Worm (Caenorhabditis elegans) whole organism, late embryonic: ENCODE results near the gene nas-15.

Experiments
- C38D4.7 ChIP-seq: fragments of 200-800 bp; sonication (Bioruptor generic); optimal IDR thresholded peaks from 2 replicates; lab custom pipeline; 2018; ENCODE audit warnings: mild to moderate bottlenecking, missing genetic modification characterization, moderate library complexity, missing compliant biosample characterization
- F13H6.1 ChIP-seq: sonication (generic microtip); optimal IDR thresholded peaks from 2 replicates; lab custom pipeline; 2016; ENCODE audit warnings: missing genetic modification characterization, missing compliant biosample characterization
- K02D7.2 ChIP-seq: sonication (generic microtip); optimal IDR thresholded peaks from 2 replicates; lab custom pipeline; 2017; ENCODE audit warnings: mild to moderate bottlenecking, missing genetic modification characterization, missing compliant biosample characterization
- T23F11.4 ChIP-seq: fragments of 200-800 bp; sonication (Bioruptor generic); optimal IDR thresholded peaks from 2 replicates; lab custom pipeline; 2018; ENCODE audit warnings: mild to moderate bottlenecking, missing genetic modification characterization, missing compliant biosample characterization
- Y22D7AL.16 ChIP-seq: sonication (generic microtip); optimal IDR thresholded peaks from 2 replicates; lab custom pipeline; 2016; ENCODE audit warnings: missing genetic modification characterization, missing compliant biosample characterization
- ahr-1 ChIP-seq: sonication (generic microtip); optimal IDR thresholded peaks from 2 replicates; lab custom pipeline; 2016; ENCODE audit warnings: missing genetic modification characterization, missing compliant biosample characterization
- ceh-14 ChIP-seq: sonication (generic microtip); optimal IDR thresholded peaks from 2 replicates; lab custom pipeline; 2016; ENCODE audit warnings: missing genotype, missing genetic modification characterization, missing compliant biosample characterization
- ceh-19 ChIP-seq: fragments of 200-800 bp; sonication (Bioruptor generic); optimal IDR thresholded peaks from 2 replicates; lab custom pipeline; 2018; ENCODE audit warnings: mild to moderate bottlenecking, missing genetic modification characterization, missing compliant biosample characterization
- ceh-2 ChIP-seq: sonication (generic microtip); optimal IDR thresholded peaks from 2 replicates; lab custom pipeline; 2016; ENCODE audit warnings: missing genotype, missing genetic modification characterization, missing compliant biosample characterization
- ceh-22 ChIP-seq: sonication (generic microtip); optimal IDR thresholded peaks from 2 replicates; lab custom pipeline; 2017; ENCODE audit warnings: missing biosample characterization, missing genetic modification characterization
- ceh-31 ChIP-seq: sonication (generic microtip); optimal IDR thresholded peaks from 2 replicates; lab custom pipeline; 2016; ENCODE audit warnings: missing genetic modification characterization, missing compliant biosample characterization
- ceh-45 ChIP-seq: fragments of 200-800 bp; sonication (Bioruptor generic); IDR thresholded peaks from 2 replicates; pipeline ENCODE4 v1.3.6; 2022; ENCODE audit warnings: missing genetic modification reagents, missing genetic modification characterization, missing compliant biosample characterization
- ceh-48 ChIP-seq: sonication (generic microtip); optimal IDR thresholded peaks from 2 replicates; lab custom pipeline; 2016; ENCODE audit warnings: missing genetic modification characterization, inconsistent platforms, missing compliant biosample characterization
- che-1 ChIP-seq: sonication (generic microtip); optimal IDR thresholded peaks from 2 replicates; lab custom pipeline; 2016; ENCODE audit warnings: mild to moderate bottlenecking, missing genetic modification characterization, missing compliant biosample characterization
- dmd-4 ChIP-seq: sonication (generic microtip); optimal IDR thresholded peaks from 2 replicates; lab custom pipeline; 2016; ENCODE audit warnings: borderline replicate concordance, missing genetic modification characterization, missing compliant biosample characterization
- elt-2 ChIP-seq: sonication (generic microtip); optimal IDR thresholded peaks from 2 replicates; lab custom pipeline; 2016; ENCODE audit warnings: missing genetic modification reagents, missing genetic modification characterization, missing compliant biosample characterization
- elt-4 ChIP-seq: sonication (generic microtip); optimal IDR thresholded peaks from 2 replicates; lab custom pipeline; 2016; ENCODE audit warnings: missing genetic modification characterization, missing compliant biosample characterization
- eyg-1 ChIP-seq: sonication (generic microtip); optimal IDR thresholded peaks from 2 replicates; lab custom pipeline; 2016; ENCODE audit warnings: missing genotype, missing genetic modification characterization, missing compliant biosample characterization
- fkh-6 ChIP-seq: sonication (generic microtip); optimal IDR thresholded peaks from 2 replicates; lab custom pipeline; 2016; ENCODE audit warnings: missing genetic modification characterization, missing compliant biosample characterization
- hlh-30 ChIP-seq: sonication (generic microtip); optimal IDR thresholded peaks from 2 replicates; lab custom pipeline; 2017; ENCODE audit warnings: antibody characterized with exemption, missing genetic modification characterization, missing compliant biosample characterization; ENCODE audit not compliant: insufficient read depth
- hlh-8 ChIP-seq: sonication (generic microtip); optimal IDR thresholded peaks from 2 replicates; lab custom pipeline; 2016; ENCODE audit warnings: missing genotype, missing genetic modification characterization, missing compliant biosample characterization
- lin-11 ChIP-seq: fragments of 200-800 bp; sonication (Bioruptor generic); optimal IDR thresholded peaks from 2 replicates; lab custom pipeline; 2018; ENCODE audit warnings: mild to moderate bottlenecking, missing genetic modification characterization, missing compliant biosample characterization
- madf-2 ChIP-seq: sonication (generic microtip); optimal IDR thresholded peaks from 2 replicates; lab custom pipeline; 2017; ENCODE audit warnings: missing genetic modification characterization, missing compliant biosample characterization
- nfya-1 ChIP-seq: sonication (generic microtip); optimal IDR thresholded peaks from 2 replicates; lab custom pipeline; 2017; ENCODE audit warnings: missing genetic modification characterization, mild to moderate bottlenecking, missing compliant biosample characterization, antibody characterized with exemption, moderate library complexity
- nhr-11 ChIP-seq: fragments of 150-350 bp; optimal IDR thresholded peaks from 2 replicates; lab custom pipeline; 2014; ENCODE audit warnings: missing biosample characterization, missing genetic modification characterization
- nhr-232 ChIP-seq: sonication (generic microtip); optimal IDR thresholded peaks from 2 replicates; lab custom pipeline; 2016; ENCODE audit warnings: missing genetic modification characterization, missing compliant biosample characterization
- odd-2 ChIP-seq: sonication (generic microtip); optimal IDR thresholded peaks from 2 replicates; lab custom pipeline; 2017; ENCODE audit warnings: antibody characterized with exemption, mild to moderate bottlenecking, missing genetic modification characterization, missing compliant biosample characterization
- pag-3 ChIP-seq: sonication (generic microtip); optimal IDR thresholded peaks from 2 replicates; lab custom pipeline; 2016; ENCODE audit warnings: missing compliant biosample characterization, missing genetic modification characterization, borderline replicate concordance
- pha-4 ChIP-seq: fragments of 150-350 bp; optimal IDR thresholded peaks from 2 replicates; lab custom pipeline; 2018; ENCODE audit warnings: missing biosample characterization, missing genetic modification reagents, missing genetic modification characterization
- sdc-2 ChIP-seq: sonication (generic microtip); optimal IDR thresholded peaks from 2 replicates; lab custom pipeline; 2016; ENCODE audit warnings: missing genotype, missing genetic modification characterization, missing compliant biosample characterization
- sox-2 ChIP-seq: fragments of 200-800 bp; sonication (Bioruptor generic); IDR thresholded peaks from 2 replicates; pipeline ENCODE4 v1.3.6; 2022; ENCODE audit warnings: missing genetic modification reagents, missing genetic modification characterization, missing compliant biosample characterization
- syd-9 ChIP-seq: sonication (generic microtip); optimal IDR thresholded peaks from 2 replicates; lab custom pipeline; 2016; ENCODE audit warnings: mild to moderate bottlenecking, missing genetic modification characterization, moderate library complexity, missing compliant biosample characterization
- tbx-2 ChIP-seq: sonication (generic microtip); optimal IDR thresholded peaks from 2 replicates; lab custom pipeline; 2016; ENCODE audit warnings: missing genetic modification characterization, missing compliant biosample characterization
- tbx-7 ChIP-seq: sonication (generic microtip); optimal IDR thresholded peaks from 2 replicates; lab custom pipeline; 2016; ENCODE audit warnings: missing genotype, missing genetic modification characterization, missing compliant biosample characterization
- unc-42 ChIP-seq: sonication (generic microtip); optimal IDR thresholded peaks from 2 replicates; lab custom pipeline; 2016; ENCODE audit warnings: missing genotype, missing genetic modification characterization, missing compliant biosample characterization
- zip-5 ChIP-seq: sonication (generic microtip); optimal IDR thresholded peaks from 2 replicates; lab custom pipeline; 2016; ENCODE audit warnings: missing genetic modification characterization, missing compliant biosample characterization

Gene nas-15

DNA sequence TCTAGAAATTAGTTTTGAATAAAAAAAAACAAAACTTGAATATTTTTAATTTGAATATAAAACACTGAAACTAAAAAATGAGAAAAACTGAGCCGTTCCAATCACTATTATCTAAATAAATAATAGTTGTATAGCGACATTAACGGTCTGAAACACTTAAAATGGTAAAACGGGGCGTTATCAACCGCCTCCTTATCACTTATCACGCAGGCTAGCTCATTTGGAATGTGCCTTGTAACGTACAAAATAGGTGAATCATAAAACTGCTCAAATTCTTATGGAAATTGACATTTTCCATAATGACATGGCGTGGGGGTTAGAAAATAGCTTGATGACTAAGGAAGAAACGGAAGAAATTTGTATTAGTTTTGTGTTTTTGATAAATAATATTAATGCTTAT, 38.4 kb downstream of the nas-15 start, which contains the start of gene ifd-2:
ifd-2 (minus strand) TSS at position 1 of the 400 bp plus-strand sequence.
- TF ChIP-seq sox-2 (GFP tag; lab: Robert Waterston, UW): no peak
- peak; percentile 78 for TF ChIP-seq elt-2 (tag; lab: Kevin White, UChicago)

DNA sequence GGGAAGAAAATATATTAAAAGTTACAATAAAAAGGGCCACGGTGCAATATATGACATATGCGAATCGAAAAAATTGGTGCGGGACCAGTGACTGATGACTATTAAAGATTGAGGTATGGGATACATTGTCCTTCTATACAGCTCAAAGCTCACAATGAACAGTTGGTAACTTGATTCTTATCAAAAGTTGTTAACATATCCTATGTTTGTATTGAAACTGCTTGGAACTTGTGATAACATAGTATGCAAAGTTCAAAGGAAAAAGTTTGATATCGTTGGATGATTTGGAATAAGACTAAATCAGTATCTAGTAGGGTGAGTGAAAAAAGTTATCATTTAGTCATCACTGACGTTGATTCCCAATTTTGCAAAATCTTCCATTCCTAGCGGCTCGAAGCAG, 40.5 kb downstream of the nas-15 start:
- TF ChIP-seq F13H6.1 (tag; lab: Kevin White, UChicago) (no peak), ceh-45 (GFP tag; lab: Robert Waterston, UW) (no peak), nhr-11 (tag; lab: Kevin White, UChicago) (no peak), pha-4 (no peak), Y22D7AL.16 (tag; lab: Kevin White, UChicago) (no peak), odd-2 (tag; lab: Kevin White, UChicago) (no peak), che-1 (tag; lab: Kevin White, UChicago) (no peak), madf-2 (tag; lab: Kevin White, UChicago) (no peak), zip-5 (tag; lab: Kevin White, UChicago) (no peak), ceh-22 (no peak), fkh-6 (tag; lab: Kevin White, UChicago) (no peak)
- TF ChIP-seq, all 69 proteins: peak for 0

DNA sequence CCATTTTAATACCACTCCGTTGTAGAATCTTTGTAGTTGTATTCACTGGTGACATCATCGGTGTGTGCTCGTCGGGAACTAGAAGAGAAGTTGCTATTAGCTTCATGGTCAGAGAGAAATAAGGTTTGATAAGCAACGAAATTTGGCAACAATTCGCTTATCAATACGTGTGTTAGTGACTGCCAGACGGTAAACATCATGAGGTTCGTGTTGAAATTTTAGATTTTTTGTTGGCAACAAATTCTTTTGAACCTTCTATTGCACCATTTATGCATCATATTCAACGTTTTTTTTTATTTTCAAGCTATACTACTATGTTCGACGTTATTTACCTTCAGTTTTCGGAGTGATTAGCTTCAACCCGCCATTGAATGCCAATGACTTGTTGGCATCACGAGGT, 46.2 kb downstream of the nas-15 start:
- TF ChIP-seq odd-2 (tag; lab: Kevin White, UChicago): no peak
- TF ChIP-seq syd-9 (tag; lab: Kevin White, UChicago): no peak
- no peak for TF ChIP-seq hlh-30 (tag; lab: Kevin White, UChicago)
- TF ChIP-seq elt-4 (tag; lab: Kevin White, UChicago): no peak
- TF ChIP-seq nfya-1 (tag; lab: Kevin White, UChicago): no peak

DNA sequence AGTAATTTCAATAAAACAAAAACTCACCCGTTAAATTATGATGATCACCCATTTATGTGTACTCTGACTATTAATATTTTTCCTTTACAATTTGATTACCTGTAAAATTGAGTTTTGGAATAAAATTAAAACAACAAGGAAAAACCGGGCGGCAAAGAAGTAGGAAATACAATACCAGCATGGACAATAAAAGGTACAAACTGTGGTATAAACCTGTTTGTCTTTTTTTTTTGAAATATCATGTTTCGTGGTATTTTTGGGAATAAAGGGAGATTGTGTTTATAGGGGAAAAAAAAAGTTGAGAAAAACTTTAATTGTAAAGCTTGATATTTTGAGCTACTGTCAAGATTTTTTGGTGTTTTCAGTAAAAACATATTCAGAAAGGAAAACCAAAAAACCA, 47.9 kb downstream of the nas-15 start, which contains the start of gene daf-3:
daf-3 (minus strand) TSS at position 101 of the 400 bp plus-strand sequence.
- TF ChIP-seq ceh-48 (tag; lab: Kevin White, UChicago): no peak
- no peak for TF ChIP-seq dmd-4 (tag; lab: Kevin White, UChicago)
- no peak for TF ChIP-seq sox-2 (GFP tag; lab: Robert Waterston, UW)
- no peak for TF ChIP-seq ahr-1 (tag; lab: Kevin White, UChicago)
- no peak for TF ChIP-seq C38D4.7
- no peak for TF ChIP-seq zip-5 (tag; lab: Kevin White, UChicago)
- TF ChIP-seq K02D7.2 (tag; lab: Kevin White, UChicago): no peak
- no peak for TF ChIP-seq ceh-22

DNA sequence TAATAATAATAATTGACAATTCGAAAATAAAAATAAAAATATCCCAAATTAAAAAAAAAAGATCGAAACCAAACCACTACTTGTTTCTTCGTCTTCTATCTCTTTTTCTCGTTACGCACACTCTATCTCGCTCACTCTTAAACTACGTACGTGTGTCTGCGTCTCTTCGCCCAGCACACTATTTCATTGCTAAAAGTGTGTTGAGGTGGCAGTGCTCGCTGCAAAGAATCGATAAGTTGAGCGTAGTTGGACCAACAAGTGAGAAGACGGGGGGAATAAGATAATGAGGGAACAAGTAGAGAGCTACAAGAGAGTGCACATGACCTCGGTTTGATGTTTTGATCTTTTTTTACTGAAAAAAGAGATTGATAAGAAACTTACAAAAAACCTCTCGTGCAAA, 48.4 kb downstream of the nas-15 start:
- TF ChIP-seq ceh-14 (no peak), lin-11 (no peak), elt-4 (tag; lab: Kevin White, UChicago) (no peak), hlh-8 (tag; lab: Kevin White, UChicago) (no peak), fkh-6 (tag; lab: Kevin White, UChicago) (no peak), nhr-232 (tag; lab: Kevin White, UChicago) (no peak), tbx-2 (peak; percentile 41), ceh-31 (tag; lab: Kevin White, UChicago) (peak; percentile 65), hlh-30 (tag; lab: Kevin White, UChicago) (peak; percentile 15), sdc-2 (tag; lab: Kevin White, UChicago) (peak; percentile 47), T23F11.4 (GFP tag; lab: Kevin White, UChicago) (no peak), ceh-2 (tag; lab: Kevin White, UChicago) (no peak), tbx-7 (no peak), ceh-19 (GFP tag; lab: Kevin White, UChicago) (no peak), elt-2 (tag; lab: Kevin White, UChicago) (peak; percentile 16), ceh-48 (tag; lab: Kevin White, UChicago) (peak; percentile 92), K02D7.2 (tag; lab: Kevin White, UChicago) (no peak), nfya-1 (tag; lab: Kevin White, UChicago) (peak; percentile 33), madf-2 (tag; lab: Kevin White, UChicago) (no peak), eyg-1 (no peak), unc-42 (tag; lab: Kevin White, UChicago) (peak; percentile 41), pag-3 (no peak)
